Worm (Caenorhabditis elegans): ENCODE measurements around the gene C33D9.3.

C33D9.3 gene

DNA sequence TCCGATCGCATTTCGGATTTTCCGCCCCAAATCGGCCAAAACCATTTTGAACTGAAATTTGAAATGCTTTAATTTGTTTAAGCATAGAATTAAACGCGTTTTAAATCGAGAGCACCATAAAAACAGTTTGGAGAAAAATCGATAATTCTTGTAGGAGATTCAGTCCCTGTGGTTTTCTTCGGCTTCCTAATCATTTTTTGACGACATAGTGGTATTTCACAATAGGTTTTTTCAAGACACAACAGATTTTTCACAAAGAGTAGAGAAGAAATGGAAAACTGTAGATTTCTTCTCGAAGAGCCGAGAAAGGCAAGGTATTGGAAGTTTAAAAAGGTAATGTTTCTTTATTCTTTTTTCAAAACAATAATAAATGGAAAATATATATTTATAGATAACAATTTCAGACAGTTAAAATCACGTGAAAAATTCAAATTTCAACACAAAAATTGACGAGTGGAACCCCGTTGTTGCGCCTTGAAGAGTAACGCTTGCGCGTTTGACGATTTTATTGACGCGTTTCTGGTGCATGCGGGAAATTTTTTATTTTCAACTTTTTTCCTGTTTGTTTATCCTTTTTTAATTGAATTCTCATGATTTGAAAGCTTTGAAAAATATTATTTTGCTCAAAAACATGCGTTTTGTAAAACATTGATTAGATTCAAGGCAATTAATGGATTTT lies 48.9 kb downstream of the C33D9.3 start, which contains the start of gene F21D5.7:
TSS of gene F21D5.7 (minus strand) at position 51 of the 679 bp plus-strand sequence.
- TF ChIP-seq F13C5.2 (tag; optimal IDR thresholded peaks at IDR 0.05) (peak; percentile 43), hmbx-1 (tag; optimal IDR thresholded peaks at IDR 0.05) (no peak)

DNA sequence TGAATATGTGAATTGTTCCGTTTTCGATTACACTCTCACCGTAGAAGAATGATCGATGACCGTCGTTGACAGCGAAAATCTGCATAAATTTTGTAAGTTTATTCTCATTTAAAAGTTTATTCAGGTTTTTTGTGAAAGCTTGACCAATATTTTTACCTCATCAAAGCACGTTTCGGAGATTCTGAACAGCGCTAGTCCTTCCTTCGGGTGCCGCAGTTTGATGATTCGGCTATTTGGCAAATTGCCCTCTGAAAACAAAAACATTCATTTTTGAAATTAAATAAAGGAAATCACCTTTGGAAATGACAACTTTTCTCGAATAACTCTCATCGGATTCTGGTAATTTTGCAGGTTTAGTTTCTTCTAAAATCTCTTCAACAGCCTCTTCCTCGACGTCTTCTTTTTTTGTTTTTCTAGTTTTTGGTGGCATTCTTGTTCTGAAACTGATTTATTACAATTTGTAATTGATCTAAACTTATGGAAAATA lies 51.7 kb downstream of the C33D9.3 start, which contains the start of gene F21D5.6:
TSS of gene F21D5.6 (minus strand) at position 437 of the 487 bp plus-strand sequence.
- TF ChIP-seq scrt-1 (GFP tag; IDR thresholded peaks at IDR 0.05) (no peak), B0310.2 (tag; optimal IDR thresholded peaks at IDR 0.05) (no peak), aly-1 (tag; optimal IDR thresholded peaks at IDR 0.05) (no peak), hmg-4 (GFP tag; optimal IDR thresholded peaks at IDR 0.05) (no peak), tra-4 (tag; optimal IDR thresholded peaks at IDR 0.05) (no peak), tbx-11 (GFP tag; IDR thresholded peaks at IDR 0.05) (no peak), F13C5.2 (tag; optimal IDR thresholded peaks at IDR 0.05) (no peak), ceh-13 (GFP tag; optimal IDR thresholded peaks at IDR 0.05) (no peak), ceh-36 (tag; optimal IDR thresholded peaks at IDR 0.05) (no peak)
